Worm (Caenorhabditis elegans): ENCODE results near the gene F54C9.9.

F54C9.9 gene

ce11 chrII:8585036-8585627 lies 7.3 kb downstream of the F54C9.9 start, which contains the start of gene F54C9.11 (continued):
- TF ChIP-seq sma-9 (GFP tag; optimal IDR thresholded peaks at IDR 0.05) (peak; percentile 41), sma-9 (tag; optimal IDR thresholded peaks at IDR 0.05) (no peak), nhr-21 (tag; optimal IDR thresholded peaks at IDR 0.05) (no peak), sem-4 (tag; optimal IDR thresholded peaks at IDR 0.05) (peak; percentile 68)

DNA sequence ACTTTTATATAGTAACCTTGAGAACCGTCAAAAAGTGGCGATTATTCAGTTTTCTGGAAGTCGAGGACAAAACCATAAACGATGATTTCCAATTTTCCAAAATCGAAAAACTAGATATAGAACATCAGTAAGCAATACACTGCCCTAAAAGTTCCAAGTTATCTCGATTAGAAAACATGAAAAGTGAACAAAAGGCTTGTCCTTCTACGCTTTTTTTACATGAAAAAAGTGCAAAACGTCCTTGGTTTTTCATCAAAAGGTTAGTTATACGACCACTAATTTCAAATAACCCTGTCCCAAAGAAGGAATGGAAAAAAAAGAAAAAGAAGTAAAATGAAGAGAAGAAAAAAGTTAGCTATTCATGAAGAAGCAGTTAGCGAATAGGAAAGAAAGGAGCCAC lies 8.1 kb downstream of the F54C9.9 start:
- TF ChIP-seq R02D3.7 (tag; optimal IDR thresholded peaks at IDR 0.05) = no peak
- TF ChIP-seq unc-39 (tag; optimal IDR thresholded peaks at IDR 0.05) = no peak
- TF ChIP-seq ztf-4 (tag; optimal IDR thresholded peaks at IDR 0.05) = no peak
- TF ChIP-seq sma-9 (GFP tag; optimal IDR thresholded peaks at IDR 0.05) = no peak
- no peak for TF ChIP-seq sma-9 (tag; optimal IDR thresholded peaks at IDR 0.05)
- no peak for TF ChIP-seq ceh-82 (tag; optimal IDR thresholded peaks at IDR 0.05)
- no peak for TF ChIP-seq gmeb-1 (tag; optimal IDR thresholded peaks at IDR 0.05)
- no peak for TF ChIP-seq nhr-21 (tag; optimal IDR thresholded peaks at IDR 0.05)
- TF ChIP-seq mab-5 (tag; optimal IDR thresholded peaks at IDR 0.05) = no peak
- TF ChIP-seq C34F6.9 (tag; optimal IDR thresholded peaks at IDR 0.05) = no peak
- no peak for TF ChIP-seq aly-2 (tag; optimal IDR thresholded peaks at IDR 0.05)
- TF ChIP-seq nhr-10 (tag; optimal IDR thresholded peaks at IDR 0.05) = no peak
- TF ChIP-seq nhr-23 (tag; optimal IDR thresholded peaks at IDR 0.05) = no peak
- TF ChIP-seq nhr-25 (tag; optimal IDR thresholded peaks at IDR 0.05) = no peak
- TF ChIP-seq nhr-237 (tag; optimal IDR thresholded peaks at IDR 0.05) = no peak
- no peak for TF ChIP-seq ama-1 (optimal IDR thresholded peaks at IDR 0.05)
- TF ChIP-seq lin-13 (GFP tag; optimal IDR thresholded peaks at IDR 0.05) = no peak

DNA sequence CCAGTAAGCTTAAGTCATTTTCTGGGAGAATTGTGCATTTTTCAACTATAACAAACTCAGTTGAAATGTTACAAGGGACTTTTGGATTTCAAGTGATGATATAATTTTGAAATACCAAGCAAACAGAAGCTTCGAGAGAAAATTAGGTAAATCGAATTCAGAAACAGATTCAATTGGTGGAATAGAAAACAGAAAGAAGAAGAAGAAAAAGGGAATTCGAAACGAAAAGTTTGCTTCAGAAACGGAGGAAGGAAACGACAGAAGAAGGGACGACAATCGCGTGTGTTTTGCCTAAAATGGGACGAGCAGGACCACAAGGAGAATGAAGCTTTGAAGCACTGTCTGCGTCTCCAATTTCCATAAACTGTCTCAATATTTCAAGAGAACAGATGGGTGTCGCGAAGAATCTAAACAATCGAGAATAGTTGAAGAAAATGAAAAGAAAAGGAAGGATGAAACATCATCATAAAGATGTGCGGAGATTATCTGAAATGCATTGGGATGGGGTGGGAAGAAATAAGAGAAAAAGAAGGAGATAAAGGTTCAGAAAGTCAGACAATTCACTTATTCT lies 9.9 kb downstream of the F54C9.9 start:
- TF ChIP-seq lsy-2 (tag; optimal IDR thresholded peaks at IDR 0.05) = peak in 1 of 2 experiments; percentile 18
- peak; percentile 70 for TF ChIP-seq unc-55 (GFP tag; optimal IDR thresholded peaks at IDR 0.05)
- peak; percentile 21 for TF ChIP-seq nhr-129 (tag; optimal IDR thresholded peaks at IDR 0.05)
- no peak for TF ChIP-seq mbf-1 (tag; optimal IDR thresholded peaks at IDR 0.05)
- peak; percentile 29 for TF ChIP-seq sem-4 (tag; optimal IDR thresholded peaks at IDR 0.05)
- peak; percentile 28 for TF ChIP-seq zag-1 (tag; optimal IDR thresholded peaks at IDR 0.05)
- TF ChIP-seq crh-2 (tag; optimal IDR thresholded peaks at IDR 0.05) = no peak
- peak; percentile 11 for TF ChIP-seq F13H6.1 (tag; optimal IDR thresholded peaks at IDR 0.05)

- TF ChIP-seq sma-3 (GFP tag; optimal IDR thresholded peaks at IDR 0.05) = no peak
- no peak for TF ChIP-seq C34F6.9 (tag; optimal IDR thresholded peaks at IDR 0.05)
- TF ChIP-seq lin-11 (tag; optimal IDR thresholded peaks at IDR 0.05) = no peak
- TF ChIP-seq sma-9 (GFP tag; optimal IDR thresholded peaks at IDR 0.05) = no peak
- TF ChIP-seq sma-9 (tag; optimal IDR thresholded peaks at IDR 0.05) = no peak
- no peak for TF ChIP-seq ama-1 (optimal IDR thresholded peaks at IDR 0.05)
- TF ChIP-seq lin-39 (tag; optimal IDR thresholded peaks at IDR 0.05) = peak; percentile 16
- no peak for TF ChIP-seq peb-1 (tag; optimal IDR thresholded peaks at IDR 0.05)
These were observed 10.6 kb downstream of the F54C9.9 start for ce11 chrII:8588442-8588841.

ce11 chrII:8589227-8589626 lies 11.4 kb downstream of the F54C9.9 start:
- TF ChIP-seq zag-1 (tag; optimal IDR thresholded peaks at IDR 0.05) = peak; percentile 40
- TF ChIP-seq C34F6.9 (tag; optimal IDR thresholded peaks at IDR 0.05) = peak; percentile 49
- no peak for TF ChIP-seq nhr-129 (tag; optimal IDR thresholded peaks at IDR 0.05)
- TF ChIP-seq ceh-16 (tag; optimal IDR thresholded peaks at IDR 0.05) = no peak
- peak; percentile 35 for TF ChIP-seq crh-2 (tag; optimal IDR thresholded peaks at IDR 0.05)
- peak; percentile 38 for TF ChIP-seq sma-9 (GFP tag; optimal IDR thresholded peaks at IDR 0.05)
- TF ChIP-seq sma-9 (tag; optimal IDR thresholded peaks at IDR 0.05) = no peak
- peak in 1 of 2 experiments; percentile 39 for TF ChIP-seq lsy-2 (tag; optimal IDR thresholded peaks at IDR 0.05)
- peak; percentile 17 for TF ChIP-seq unc-55 (GFP tag; optimal IDR thresholded peaks at IDR 0.05)

DNA sequence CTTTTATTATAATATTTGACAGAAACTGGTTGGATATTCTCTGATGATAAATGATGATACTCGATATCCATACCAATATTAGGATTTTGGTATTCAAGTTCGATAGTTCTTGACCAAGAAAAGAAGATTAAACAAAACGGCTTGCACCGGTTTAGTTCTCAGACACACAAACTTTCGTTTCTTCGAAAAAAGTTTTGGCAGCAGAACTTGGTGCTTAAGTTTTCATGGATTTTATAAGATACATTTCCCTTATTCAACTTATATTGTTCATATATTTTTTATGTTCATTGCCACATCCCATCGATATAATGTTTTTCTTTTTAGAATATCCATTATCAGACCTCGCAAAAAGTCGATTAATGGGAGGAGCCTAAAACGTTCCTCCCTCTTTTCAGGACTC lies 12.8 kb downstream of the F54C9.9 start, which contains the start of gene aptf-4:
aptf-4 (plus strand) TSS at position 301 of the 400 bp plus-strand sequence.
- TF ChIP-seq egl-27 (tag; optimal IDR thresholded peaks at IDR 0.05) (no peak), F13H6.1 (tag; optimal IDR thresholded peaks at IDR 0.05) (no peak), unc-55 (GFP tag; optimal IDR thresholded peaks at IDR 0.05) (peak; percentile 26)
